Fruit fly (Drosophila melanogaster): Measurements from ENCODE around the gene Prestin.
"Not testable (repeated sequence)": the region's sequence is repeated elsewhere in the genome, so short reads cannot be mapped to it uniquely, and the experiment has no call there.

Gene Prestin

dm6 chr3L:17878781-17879360 is 28.7 kb downstream of the Prestin start, which contains the start of gene CG7408 (continued):
- TF ChIP-seq Tbp (GFP tag; optimal IDR thresholded peaks at IDR 0.05), result no peak
- TF ChIP-seq z (GFP tag; IDR thresholded peaks at IDR 0.05), result no peak
- TF ChIP-seq gem (tag; optimal IDR thresholded peaks at IDR 0.05), result no peak
- TF ChIP-seq CG31365 (tag; optimal IDR thresholded peaks at IDR 0.05), result no peak
- no peak for TF ChIP-seq CG43689 (GFP tag; IDR thresholded peaks at IDR 0.05)

- TF ChIP-seq CG8290 (GFP tag; optimal IDR thresholded peaks at IDR 0.05); CG8290 (tag; optimal IDR thresholded peaks at IDR 0.05); cwo (GFP tag; optimal IDR thresholded peaks at IDR 0.05); Oaz (GFP tag; IDR thresholded peaks at IDR 0.05): not testable (repeated sequence)
These were observed 49.4 kb downstream of the Prestin start, which contains the start of gene CG34002 for dm6 chr3L:17858174-17858573. Gene CG34002 (plus strand): TSS chr3L:17858474.

- TF ChIP-seq Six4 (GFP tag; optimal IDR thresholded peaks at IDR 0.05) (peak; percentile 76), CG1602 (GFP tag; optimal IDR thresholded peaks at IDR 0.05) (peak; percentile 70), CG11696 (GFP tag; IDR thresholded peaks at IDR 0.05) (0 out of 2 replicates have a peak, but pooled peaks have one; percentile 14), CG7839 (tag; optimal IDR thresholded peaks at IDR 0.05) (peak; percentile 90), CG31224 (GFP tag; IDR thresholded peaks at IDR 0.05) (peak; percentile 48; the same call in 1 of the 2 replicates), lmd (GFP tag; IDR thresholded peaks at IDR 0.05) (peak; percentile 67), sd (tag; optimal IDR thresholded peaks at IDR 0.05) (peak; percentile 28), eve (GFP tag; optimal IDR thresholded peaks at IDR 0.05) (no peak), CG11723 (GFP tag; optimal IDR thresholded peaks at IDR 0.05) (peak; percentile 78), cad (GFP tag; optimal IDR thresholded peaks at IDR 0.05) (no peak), ATbp (GFP tag; optimal IDR thresholded peaks at IDR 0.05) (peak; percentile 51), CG2889 (GFP tag; IDR thresholded peaks at IDR 0.05) (0 out of 3 replicates have a peak, but pooled peaks have one; percentile 23), gro (GFP tag; optimal IDR thresholded peaks at IDR 0.05) (peak; percentile 3), wdn (GFP tag; IDR thresholded peaks at IDR 0.05) (peak; percentile 76), CG13624 (GFP tag; optimal IDR thresholded peaks at IDR 0.05) (peak; percentile 30), toy (GFP tag; IDR thresholded peaks at IDR 0.05) (no peak; the same call in 1 of the 2 replicates), CG17361 (GFP tag; IDR thresholded peaks at IDR 0.05) (peak; percentile 99), CG9797 (GFP tag; optimal IDR thresholded peaks at IDR 0.05) (no peak), Atf-2 (GFP tag; optimal IDR thresholded peaks at IDR 0.05) (peak; percentile 17), CG6654 (GFP tag; optimal IDR thresholded peaks at IDR 0.05) (peak; percentile 26), Fer2 (tag; optimal IDR thresholded peaks at IDR 0.05) (peak; percentile 17), emc (GFP tag; optimal IDR thresholded peaks at IDR 0.05) (no peak), CG15073 (GFP tag; optimal IDR thresholded peaks at IDR 0.05) (no peak), Opbp (GFP tag; IDR thresholded peaks at IDR 0.05; ENCODE audit: partially characterized antibody) (no peak), CG3407 (GFP tag; optimal IDR thresholded peaks at IDR 0.05) (peak; percentile 40), CG17568 (GFP tag; optimal IDR thresholded peaks at IDR 0.05) (no peak), CG15514 (GFP tag; optimal IDR thresholded peaks at IDR 0.05) (peak; percentile 30), shn (GFP tag; optimal IDR thresholded peaks at IDR 0.05) (peak; percentile 34), repo (GFP tag; optimal IDR thresholded peaks at IDR 0.05) (no peak), ap (GFP tag; IDR thresholded peaks at IDR 0.05) (peak; percentile 39; the same call in 1 of the 2 replicates), CG14050 (GFP tag; IDR thresholded peaks at IDR 0.05) (peak; percentile 29; the same call in 2 of the 3 replicates), lilli (GFP tag; optimal IDR thresholded peaks at IDR 0.05) (peak; percentile 64), lov (optimal IDR thresholded peaks at IDR 0.05) (no peak), lov (GFP tag; IDR thresholded peaks at IDR 0.05) (peak; percentile 82; the same call in 2 of the 3 replicates), CG12236 (GFP tag; optimal IDR thresholded peaks at IDR 0.05) (no peak), Ptx1 (GFP tag; IDR thresholded peaks at IDR 0.05) (peak; percentile 60), CG4360 (GFP tag; IDR thresholded peaks at IDR 0.05) (no peak)
These were observed 50.7 kb downstream of the Prestin start, which contains the start of gene CG5535 for dm6 chr3L:17856655-17857479. Gene CG5535 (minus strand): TSS chr3L:17856794.
